Fruit fly (Drosophila melanogaster): ENCODE data around the gene AOX2.

Gene AOX2

dm6 chr3R:15517113-15517512 is 25.1 kb downstream of the AOX2 start:
- TF ChIP-seq Abd-B (GFP tag; optimal IDR thresholded peaks at IDR 0.05) = no peak
- TF ChIP-seq tai (GFP tag; optimal IDR thresholded peaks at IDR 0.05) = no peak
- no peak for TF ChIP-seq usp (GFP tag; optimal IDR thresholded peaks at IDR 0.05)
- no peak for TF ChIP-seq Hnf4 (GFP tag; optimal IDR thresholded peaks at IDR 0.05)
- TF ChIP-seq brk (GFP tag; optimal IDR thresholded peaks at IDR 0.05) = no peak

dm6 chr3R:15513208-15513607 is 29.0 kb downstream of the AOX2 start:
- TF ChIP-seq tai (GFP tag; optimal IDR thresholded peaks at IDR 0.05) (no peak), Dfd (GFP tag; optimal IDR thresholded peaks at IDR 0.05) (no peak), sv (GFP tag; optimal IDR thresholded peaks at IDR 0.05) (no peak), GATAd (GFP tag; optimal IDR thresholded peaks at IDR 0.05) (no peak), psq (GFP tag; optimal IDR thresholded peaks at IDR 0.05) (no peak), pan (optimal IDR thresholded peaks at IDR 0.05) (no peak), Rel (GFP tag; optimal IDR thresholded peaks at IDR 0.05) (no peak), Rel (tag; optimal IDR thresholded peaks at IDR 0.05) (no peak), br (GFP tag; optimal IDR thresholded peaks at IDR 0.05) (no peak), Jra (GFP tag; optimal IDR thresholded peaks at IDR 0.05) (no peak), Abd-B (GFP tag; optimal IDR thresholded peaks at IDR 0.05) (no peak), Dif (GFP tag; optimal IDR thresholded peaks at IDR 0.05; ENCODE audit: partially characterized antibody) (no peak), Hr83 (GFP tag; optimal IDR thresholded peaks at IDR 0.05; ENCODE audit: poor library complexity, severe bottlenecking) (no peak), HLH106 (tag; optimal IDR thresholded peaks at IDR 0.05) (no peak), Vsx2 (GFP tag; optimal IDR thresholded peaks at IDR 0.05; ENCODE audit: partially characterized antibody) (no peak), h (GFP tag; optimal IDR thresholded peaks at IDR 0.05) (no peak), usp (GFP tag; optimal IDR thresholded peaks at IDR 0.05) (no peak), Sp1 (GFP tag; optimal IDR thresholded peaks at IDR 0.05) (no peak), N (GFP tag; optimal IDR thresholded peaks at IDR 0.05) (no peak), dmrt93B (GFP tag; optimal IDR thresholded peaks at IDR 0.05) (no peak)

- TF ChIP-seq psq (GFP tag; optimal IDR thresholded peaks at IDR 0.05) (no peak), dmrt93B (GFP tag; optimal IDR thresholded peaks at IDR 0.05) (no peak), GATAd (GFP tag; optimal IDR thresholded peaks at IDR 0.05) (no peak), Rel (GFP tag; optimal IDR thresholded peaks at IDR 0.05) (no peak), Rel (tag; optimal IDR thresholded peaks at IDR 0.05) (no peak), CrebA (GFP tag; optimal IDR thresholded peaks at IDR 0.05; ENCODE audit: borderline replicate concordance) (no peak), Dfd (GFP tag; optimal IDR thresholded peaks at IDR 0.05) (no peak), sv (GFP tag; optimal IDR thresholded peaks at IDR 0.05) (no peak), brk (GFP tag; optimal IDR thresholded peaks at IDR 0.05) (no peak), rgr (GFP tag; optimal IDR thresholded peaks at IDR 0.05) (no peak), OdsH (GFP tag; optimal IDR thresholded peaks at IDR 0.05) (no peak), lola (GFP tag; optimal IDR thresholded peaks at IDR 0.05) (no peak), Hr78 (GFP tag; optimal IDR thresholded peaks at IDR 0.05) (no peak), Sp1 (GFP tag; optimal IDR thresholded peaks at IDR 0.05) (no peak)
Measured at dm6 chr3R:15512249-15512648, 30.0 kb downstream of the AOX2 start.

DNA sequence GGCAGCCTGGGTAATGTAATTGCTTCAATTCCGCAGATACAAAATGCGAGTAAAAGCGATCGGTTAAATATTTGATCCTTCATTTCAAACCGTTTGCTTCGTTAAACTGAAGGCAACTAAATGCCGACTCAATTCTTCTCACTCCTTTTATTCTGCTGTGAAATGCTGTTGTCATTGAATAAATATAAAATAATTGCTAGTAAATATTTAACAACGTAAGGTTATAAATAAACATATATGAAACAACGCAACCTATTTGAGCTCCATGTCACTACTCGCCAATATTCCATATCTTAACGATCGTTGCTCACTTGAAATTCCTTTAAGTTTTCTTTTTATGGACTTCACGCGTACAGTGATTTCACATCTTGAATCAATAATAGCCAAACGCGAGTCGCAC is 32.4 kb downstream of the AOX2 start, which contains the start of gene CG44013:
CG44013 (minus strand) TSS at position 101 of the 400 bp plus-strand sequence.
- TF ChIP-seq Jra (GFP tag; optimal IDR thresholded peaks at IDR 0.05) = no peak

DNA sequence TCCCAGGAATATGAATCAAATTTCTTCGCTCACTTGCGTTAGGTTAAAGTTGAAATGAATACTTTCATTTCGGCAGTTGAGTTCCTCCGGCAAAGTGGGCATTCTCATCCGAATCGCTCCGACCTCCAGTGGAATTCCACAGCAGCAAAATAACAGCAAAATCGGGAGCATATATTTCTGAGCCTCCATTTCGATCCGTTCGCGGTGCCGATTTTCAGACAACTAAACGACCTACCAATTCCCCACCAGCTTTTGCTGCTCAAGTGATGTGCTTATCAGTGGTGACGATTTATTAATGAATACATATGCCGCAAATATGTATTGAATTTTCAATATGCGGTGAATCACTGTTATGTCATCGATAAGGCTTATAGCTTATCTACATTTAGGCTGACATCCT is 33.6 kb downstream of the AOX2 start, which contains the start of gene CG44014:
CG44014 (minus strand) TSS at position 256 of the 400 bp plus-strand sequence.
- TF ChIP-seq CrebA (GFP tag; optimal IDR thresholded peaks at IDR 0.05; ENCODE audit: borderline replicate concordance) (no peak), CG32264 (GFP tag; optimal IDR thresholded peaks at IDR 0.05) (no peak), tai (GFP tag; optimal IDR thresholded peaks at IDR 0.05) (no peak)

- TF ChIP-seq brk (GFP tag; optimal IDR thresholded peaks at IDR 0.05) (no peak), tai (GFP tag; optimal IDR thresholded peaks at IDR 0.05) (no peak), Dfd (GFP tag; optimal IDR thresholded peaks at IDR 0.05) (no peak), usp (GFP tag; optimal IDR thresholded peaks at IDR 0.05) (no peak)
Measured at dm6 chr3R:15507760-15508159, 34.5 kb downstream of the AOX2 start.

dm6 chr3R:15494302-15494701 is 47.9 kb downstream of the AOX2 start, which contains the start of gene maca:
Gene maca (plus strand): TSS chr3R:15494602.
- TF ChIP-seq sv (GFP tag; optimal IDR thresholded peaks at IDR 0.05) (no peak), br (GFP tag; optimal IDR thresholded peaks at IDR 0.05) (no peak), CG9705 (GFP tag; optimal IDR thresholded peaks at IDR 0.05) (no peak), Hr78 (GFP tag; optimal IDR thresholded peaks at IDR 0.05) (no peak), ey (GFP tag; optimal IDR thresholded peaks at IDR 0.05) (no peak), rgr (GFP tag; optimal IDR thresholded peaks at IDR 0.05) (no peak), Dfd (GFP tag; optimal IDR thresholded peaks at IDR 0.05) (no peak), tai (GFP tag; optimal IDR thresholded peaks at IDR 0.05) (no peak), Dif (GFP tag; optimal IDR thresholded peaks at IDR 0.05; ENCODE audit: partially characterized antibody) (no peak), lola (GFP tag; optimal IDR thresholded peaks at IDR 0.05) (no peak)
